Worm (Caenorhabditis elegans) whole organism, L1 larva: Measurements from ENCODE around the gene ora-1.

Experiments
- F16B12.6 ChIP-seq: fragments of 150-350 bp; optimal IDR thresholded peaks from 2 replicates; lab custom pipeline; 2014; ENCODE audit warnings: missing biosample characterization, missing genetic modification characterization
- efl-3 ChIP-seq: fragments of 200-800 bp; sonication (Bioruptor generic); optimal IDR thresholded peaks from 2 replicates; lab custom pipeline; 2018; ENCODE audit warnings: mild to moderate bottlenecking, missing genetic modification characterization, missing compliant biosample characterization
- mdl-1 ChIP-seq, 2 experiments: fragments of 150-350 bp; optimal IDR thresholded peaks; 2 replicates each; lab custom pipeline; 2014 to 2017; ENCODE audit warnings: missing biosample characterization in 2 of 2, missing genetic modification characterization in 2 of 2, inconsistent platforms in 1 of 2
- pax-3 ChIP-seq: fragments of 200-800 bp; sonication (Bioruptor generic); optimal IDR thresholded peaks from 2 replicates; lab custom pipeline; 2018; ENCODE audit warnings: mild to moderate bottlenecking, missing genetic modification characterization, moderate library complexity, missing compliant biosample characterization
- snpc-4 ChIP-seq: fragments of 150-350 bp; optimal IDR thresholded peaks from 2 replicates; lab custom pipeline; 2014; ENCODE audit warnings: missing biosample characterization, missing genetic modification characterization
- unc-62 ChIP-seq: fragments of 150-350 bp; optimal IDR thresholded peaks from 2 replicates; lab custom pipeline; 2014; ENCODE audit warnings: missing biosample characterization, missing genetic modification reagents, missing genetic modification characterization

ce11 chrIV:7938834-7939233, 38.9 kb upstream of the ora-1 start, which contains the start of gene F20D12.7:
- no peak for TF ChIP-seq snpc-4 (tag; lab: Kevin White, UChicago)
- TF ChIP-seq unc-62 (GFP tag; lab: Kevin White, UChicago): no peak
- no peak for TF ChIP-seq efl-3
- TF ChIP-seq F16B12.6 (tag; lab: Kevin White, UChicago): no peak
- no peak for TF ChIP-seq mdl-1 (tag; optimal IDR thresholded peaks at IDR 0.05; lab: Kevin White, UChicago)
- TF ChIP-seq pax-3 (tag; lab: Kevin White, UChicago): no peak
